Fruit fly (Drosophila melanogaster): Measurements from ENCODE around the gene lost.

DNA sequence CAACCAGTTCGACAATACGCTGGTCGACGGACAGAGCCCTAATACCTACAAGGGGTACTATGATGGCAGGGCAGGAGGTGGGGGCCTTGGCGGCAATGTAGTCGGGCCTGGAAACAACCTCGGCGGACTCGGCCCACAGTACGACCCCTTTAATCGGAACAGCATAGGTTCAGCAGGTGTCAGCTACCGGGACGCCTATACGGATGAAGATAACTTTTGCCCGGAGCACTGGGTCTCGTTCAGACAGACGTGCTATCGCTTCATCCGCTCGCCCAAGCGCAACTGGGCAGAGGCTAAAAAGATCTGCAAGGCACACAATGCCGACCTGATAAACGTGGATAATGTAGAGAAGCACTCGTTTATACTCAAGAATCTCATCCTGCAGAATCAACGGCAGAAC, 20.7 kb upstream of the lost start:
- TF ChIP-seq Pif1B (GFP tag; optimal IDR thresholded peaks at IDR 0.05) (no peak), EcR (GFP tag; optimal IDR thresholded peaks at IDR 0.05) (no peak), CG32121 (GFP tag; IDR thresholded peaks at IDR 0.05) (no peak), CG9948 (tag; optimal IDR thresholded peaks at IDR 0.05) (no peak)

Measured in whole organism, pupa.